Fruit fly (Drosophila melanogaster): Measurements from ENCODE around the gene snf.

snf gene

dm6 chrX:5295766-5296165 lies 13.3 kb upstream of the snf start, which contains the start of gene CG42749:
Gene CG42749, plus strand, starts transcription at chrX:5296066.
- TF ChIP-seq CG11247 (GFP tag; IDR thresholded peaks at IDR 0.05) (no peak), CG34422 (GFP tag; IDR thresholded peaks at IDR 0.05) (no peak), wor (GFP tag; IDR thresholded peaks at IDR 0.05) (no peak), CG2129 (GFP tag; IDR thresholded peaks at IDR 0.05; ENCODE audit: partially characterized antibody) (no peak), ssp (GFP tag; IDR thresholded peaks at IDR 0.05) (no peak), lola (GFP tag; optimal IDR thresholded peaks at IDR 0.05) (no peak), wek (GFP tag; optimal IDR thresholded peaks at IDR 0.05) (no peak), CG33213 (GFP tag; optimal IDR thresholded peaks at IDR 0.05) (no peak), CG17568 (GFP tag; optimal IDR thresholded peaks at IDR 0.05) (no peak), CG4360 (GFP tag; IDR thresholded peaks at IDR 0.05) (no peak), CG5180 (GFP tag; optimal IDR thresholded peaks at IDR 0.05) (no peak), Drgx (GFP tag; IDR thresholded peaks at IDR 0.05) (no peak), TFAM (GFP tag; optimal IDR thresholded peaks at IDR 0.05) (no peak), Rfx (GFP tag; IDR thresholded peaks at IDR 0.05) (no peak), sisA (GFP tag; IDR thresholded peaks at IDR 0.05) (no peak), Spps (tag; optimal IDR thresholded peaks at IDR 0.05) (no peak), gt (GFP tag; IDR thresholded peaks at IDR 0.05) (no peak), lilli (GFP tag; optimal IDR thresholded peaks at IDR 0.05) (no peak), odd (GFP tag; optimal IDR thresholded peaks at IDR 0.05) (no peak)

DNA sequence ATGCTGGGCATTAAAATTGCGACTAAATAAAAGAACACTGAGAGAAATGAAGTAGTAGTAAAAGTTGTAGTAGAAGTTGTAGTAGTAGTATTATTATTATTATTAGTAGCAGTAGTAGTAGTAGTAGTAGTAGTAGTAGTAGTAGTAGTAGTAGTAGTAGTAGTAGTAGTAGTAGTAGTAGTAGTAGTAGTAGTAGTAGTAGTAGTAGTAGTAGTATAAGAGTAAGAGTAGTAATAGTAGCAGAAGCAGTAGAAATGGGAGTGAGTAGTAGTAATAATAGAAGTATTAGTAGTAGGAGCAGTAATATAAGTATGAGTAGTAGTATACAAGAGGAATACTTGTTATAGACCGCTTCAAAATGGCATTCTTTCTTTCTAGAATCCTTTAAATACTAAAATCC lies 9.1 kb upstream of the snf start:
- TF ChIP-seq CG18619 (GFP tag; optimal IDR thresholded peaks at IDR 0.05) (no peak), CG4424 (GFP tag; optimal IDR thresholded peaks at IDR 0.05) (peak; percentile 95), mam (GFP tag; optimal IDR thresholded peaks at IDR 0.05) (no peak), ERR (GFP tag; optimal IDR thresholded peaks at IDR 0.05) (no peak), HLH4C (GFP tag; IDR thresholded peaks at IDR 0.05; ENCODE audit: partially characterized antibody) (no peak), ken (GFP tag; IDR thresholded peaks at IDR 0.05) (no peak), CG10147 (GFP tag; optimal IDR thresholded peaks at IDR 0.05) (no peak), CG18476 (GFP tag; optimal IDR thresholded peaks at IDR 0.05) (no peak)

DNA sequence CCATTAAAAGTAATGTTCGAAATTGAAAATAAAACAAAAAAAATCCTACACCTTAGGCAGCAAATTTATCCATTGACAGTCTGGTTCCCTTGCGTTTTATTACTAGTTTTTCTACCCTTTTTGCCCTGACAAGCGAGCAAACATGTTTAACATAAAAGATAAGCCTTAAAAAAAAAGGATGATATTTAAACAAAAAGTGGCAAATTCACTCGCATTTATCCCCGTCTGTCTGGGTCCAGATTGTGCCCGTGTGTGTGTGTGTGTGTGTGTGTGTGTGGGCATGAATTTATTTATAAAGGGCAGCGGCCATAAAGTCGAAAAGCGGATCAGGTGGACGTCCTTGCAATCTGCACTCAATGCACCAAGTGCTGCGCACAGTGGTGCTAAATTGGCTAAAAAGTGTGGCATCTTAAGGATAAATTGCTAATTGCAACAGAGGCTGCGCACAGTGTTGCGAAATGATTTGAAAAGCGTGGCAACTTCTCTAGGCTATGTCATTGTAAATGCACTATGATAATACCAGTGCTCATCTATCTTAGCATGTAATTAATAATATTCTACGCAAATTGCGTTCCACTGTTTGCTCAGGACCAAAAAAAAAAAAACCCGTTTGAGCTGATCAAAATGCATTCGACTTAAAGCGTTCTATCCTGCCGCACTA lies 8.3 kb upstream of the snf start:
- TF ChIP-seq kah (GFP tag; optimal IDR thresholded peaks at IDR 0.05) (no peak), stwl (tag; optimal IDR thresholded peaks at IDR 0.05) (peak; percentile 9), Sox100B (GFP tag; optimal IDR thresholded peaks at IDR 0.05) (no peak), slou (GFP tag; optimal IDR thresholded peaks at IDR 0.05) (no peak), Tbp (GFP tag; optimal IDR thresholded peaks at IDR 0.05) (no peak), Fer1 (GFP tag; optimal IDR thresholded peaks at IDR 0.05) (no peak), bsh (GFP tag; optimal IDR thresholded peaks at IDR 0.05) (peak in 1 of 2 experiments; percentile 26), bbx (GFP tag; IDR thresholded peaks at IDR 0.05; ENCODE audit: partially characterized antibody) (no peak), Hr39 (optimal IDR thresholded peaks at IDR 0.05) (no peak), sc (optimal IDR thresholded peaks at IDR 0.05) (no peak), sc (GFP tag; optimal IDR thresholded peaks at IDR 0.05) (no peak), sens (GFP tag) (peak; percentile 35), CG7963 (GFP tag; IDR thresholded peaks at IDR 0.05; ENCODE audit: partially characterized antibody) (0 out of 3 replicates have a peak, but pooled peaks have one; percentile 23), nom (GFP tag; optimal IDR thresholded peaks at IDR 0.05) (peak; percentile 60)

All from whole organism, embryonic.